Worm (Caenorhabditis elegans): ENCODE measurements around the gene oig-4.

DNA sequence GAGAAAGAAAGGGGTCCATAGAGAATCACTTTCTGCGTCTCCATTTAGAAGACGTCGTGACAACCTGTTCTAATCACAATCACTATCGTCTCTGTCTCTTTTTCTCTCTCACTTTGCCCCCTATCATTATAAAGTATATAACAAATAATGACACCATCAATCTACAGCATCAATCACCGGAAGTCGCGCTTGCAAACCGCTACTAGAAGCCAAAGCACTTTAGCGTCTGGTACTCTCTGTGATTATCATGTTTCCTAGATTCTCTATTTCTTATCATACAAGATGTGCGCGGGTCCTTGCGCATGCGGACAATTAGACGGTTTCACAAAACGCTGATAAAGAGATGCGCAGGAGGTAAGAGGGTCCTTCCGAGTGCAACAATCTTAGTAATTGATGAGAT lies 17.8 kb downstream of the oig-4 start:
- no peak for TF ChIP-seq him-1 (tag; optimal IDR thresholded peaks at IDR 0.05)
- no peak for TF ChIP-seq dao-5 (tag; optimal IDR thresholded peaks at IDR 0.05)

All from whole organism, L4/young adult.